Fruit fly (Drosophila melanogaster) whole organism, pupa: ENCODE measurements around the gene CG14362.

Experiments
- CG10348 ChIP-seq: fragments of 200-800 bp; sonication (Bioruptor generic); IDR thresholded peaks from 2 replicates; pipeline ENCODE4 v1.3.6; 2022; ENCODE audit warnings: missing biosample characterization, missing genetic modification characterization
- CG12605 ChIP-seq: fragments of 200-800 bp; sonication (Bioruptor generic); IDR thresholded peaks from 2 replicates; pipeline ENCODE4 v1.3.6; 2022; ENCODE audit warnings: missing biosample characterization, missing genetic modification characterization
- CG13204 ChIP-seq: fragments of 200-800 bp; sonication (Bioruptor generic); optimal IDR thresholded peaks from 2 replicates; lab custom pipeline; 2018; ENCODE audit warnings: missing biosample characterization, mild to moderate bottlenecking, missing genetic modification characterization, moderate library complexity
- CG14655 ChIP-seq: fragments of 200-800 bp; sonication (Bioruptor generic); optimal IDR thresholded peaks from 3 replicates; lab custom pipeline; 2017; ENCODE audit warnings: mild to moderate bottlenecking, missing biosample characterization, missing genetic modification reagents, missing genetic modification characterization
- CG15710 ChIP-seq: fragments of 200-800 bp; sonication (Bioruptor generic); optimal IDR thresholded peaks from 2 replicates; lab custom pipeline; 2018; ENCODE audit warnings: missing biosample characterization, mild to moderate bottlenecking, missing genetic modification characterization, moderate library complexity
- CG17806 ChIP-seq: fragments of 200-800 bp; sonication (Bioruptor generic); optimal IDR thresholded peaks from 2 replicates; lab custom pipeline; 2018; ENCODE audit warnings: missing biosample characterization, mild to moderate bottlenecking, missing genetic modification characterization, moderate library complexity
- CG32121 ChIP-seq: fragments of 200-800 bp; sonication (Bioruptor generic); IDR thresholded peaks from 2 replicates; pipeline ENCODE4 v1.3.6; 2022; ENCODE audit warnings: missing biosample characterization, missing genetic modification characterization
- CG34367 ChIP-seq: fragments of 200-800 bp; sonication (Bioruptor generic); optimal IDR thresholded peaks from 2 replicates; lab custom pipeline; 2018; ENCODE audit warnings: missing biosample characterization, mild to moderate bottlenecking, missing genetic modification characterization
- CG4496 ChIP-seq: fragments of 200-800 bp; sonication (Bioruptor generic); IDR thresholded peaks from 3 replicates; pipeline ENCODE4 v1.3.6; 2022; ENCODE audit warnings: missing biosample characterization, missing genetic modification characterization
- CG8159 ChIP-seq: fragments of 200-800 bp; sonication (Bioruptor generic); optimal IDR thresholded peaks from 3 replicates; lab custom pipeline; 2018; ENCODE audit warnings: missing biosample characterization, mild to moderate bottlenecking, missing genetic modification characterization, moderate library complexity
- CG8301 ChIP-seq: fragments of 200-800 bp; sonication (Bioruptor generic); optimal IDR thresholded peaks from 2 replicates; lab custom pipeline; 2018; ENCODE audit warnings: missing biosample characterization, mild to moderate bottlenecking, missing genetic modification characterization
- CG9948 ChIP-seq: fragments of 200-800 bp; sonication (Bioruptor generic); optimal IDR thresholded peaks from 2 replicates; lab custom pipeline; 2018; ENCODE audit warnings: missing biosample characterization, mild to moderate bottlenecking, missing genetic modification characterization, moderate library complexity
- D1 ChIP-seq: fragments of 200-800 bp; sonication (Bioruptor generic); optimal IDR thresholded peaks from 2 replicates; lab custom pipeline; 2018; ENCODE audit warnings: missing biosample characterization, mild to moderate bottlenecking, missing genetic modification characterization, moderate library complexity
- EcR ChIP-seq: fragments of 200-800 bp; sonication (Bioruptor generic); optimal IDR thresholded peaks from 3 replicates; lab custom pipeline; 2019; ENCODE audit warnings: missing biosample characterization, missing genetic modification characterization, mild to moderate bottlenecking, moderate library complexity, missing genetic modification reagents
- Ets98B ChIP-seq: fragments of 200-800 bp; sonication (Bioruptor generic); IDR thresholded peaks from 2 replicates; pipeline ENCODE4 v1.3.6; 2022; ENCODE audit warnings: missing biosample characterization, missing genetic modification characterization
- Pif1A ChIP-seq: fragments of 200-800 bp; sonication (Bioruptor generic); optimal IDR thresholded peaks from 3 replicates; lab custom pipeline; 2016; ENCODE audit warnings: missing biosample characterization, missing genetic modification characterization
- Pif1B ChIP-seq: fragments of 200-800 bp; sonication (Bioruptor generic); optimal IDR thresholded peaks from 3 replicates; lab custom pipeline; 2016; ENCODE audit warnings: missing biosample characterization, missing genetic modification characterization
- Snoo ChIP-seq: fragments of 200-800 bp; sonication (Bioruptor generic); optimal IDR thresholded peaks from 3 replicates; lab custom pipeline; 2017; ENCODE audit warnings: missing biosample characterization, mild to moderate bottlenecking, missing genetic modification characterization, inconsistent platforms
- fd96Ca ChIP-seq: fragments of 200-800 bp; sonication (Bioruptor generic); IDR thresholded peaks from 3 replicates; pipeline ENCODE4 v1.3.6; 2022; ENCODE audit warnings: missing biosample characterization, missing genetic modification characterization
- gl ChIP-seq: fragments of 200-800 bp; sonication (Bioruptor generic); optimal IDR thresholded peaks from 2 replicates; lab custom pipeline; 2018; ENCODE audit warnings: missing biosample characterization, mild to moderate bottlenecking, missing genetic modification characterization
- rn ChIP-seq: fragments of 200-800 bp; sonication (Bioruptor generic); IDR thresholded peaks from 2 replicates; pipeline ENCODE4 v1.3.6; 2022; ENCODE audit warnings: missing biosample characterization, missing genetic modification characterization

CG14362 gene

dm6 chr3R:13855354-13855753 lies at the start of gene CG14362:
Gene CG14362 (minus strand): TSS chr3R:13855454.
- TF ChIP-seq Pif1A (GFP tag; lab: Kevin White, UChicago) (no peak), CG8159 (no peak), Ets98B (GFP tag; lab: Robert Waterston, UW) (no peak), CG34367 (no peak), D1 (tag; lab: Kevin White, UChicago) (no peak), CG32121 (no peak), CG9948 (no peak), Snoo (tag; lab: Kevin White, UChicago) (no peak), CG17806 (tag; lab: Kevin White, UChicago) (no peak), Pif1B (GFP tag; lab: Kevin White, UChicago) (no peak), CG12605 (GFP tag; lab: Robert Waterston, UW) (no peak), gl (tag; lab: Kevin White, UChicago) (no peak), CG4496 (GFP tag; lab: Robert Waterston, UW) (no peak), CG14655 (GFP tag; lab: Kevin White, UChicago) (no peak), rn (GFP tag; lab: Robert Waterston, UW) (no peak), CG15710 (tag; lab: Kevin White, UChicago) (no peak), CG10348 (GFP tag; lab: Robert Waterston, UW) (no peak), CG8301 (tag; lab: Kevin White, UChicago) (no peak)

dm6 chr3R:13901543-13901945 lies 46.3 kb upstream of the CG14362 start, which contains the start of gene ems:
Gene ems (plus strand): TSS chr3R:13901853.
- no peak for TF ChIP-seq Pif1B (GFP tag; lab: Kevin White, UChicago)
- TF ChIP-seq Snoo (tag; lab: Kevin White, UChicago): no peak
- TF ChIP-seq CG4496 (GFP tag; lab: Robert Waterston, UW): peak; percentile 67; the same call in 2 of the 3 replicates
- no peak for TF ChIP-seq Ets98B (GFP tag; lab: Robert Waterston, UW)
- TF ChIP-seq CG8159: no peak
- TF ChIP-seq D1 (tag; lab: Kevin White, UChicago): no peak
- peak; percentile 61 for TF ChIP-seq gl (tag; lab: Kevin White, UChicago)
- no peak for TF ChIP-seq CG8301 (tag; lab: Kevin White, UChicago)
- TF ChIP-seq CG34367: no peak
- peak; percentile 60; the same call in 2 of the 3 replicates for TF ChIP-seq fd96Ca
- no peak for TF ChIP-seq rn (GFP tag; lab: Robert Waterston, UW)

- TF ChIP-seq CG17806 (tag; lab: Kevin White, UChicago) (no peak), Snoo (tag; lab: Kevin White, UChicago) (no peak), CG34367 (no peak), Pif1A (GFP tag; lab: Kevin White, UChicago) (no peak), EcR (no peak), CG14655 (GFP tag; lab: Kevin White, UChicago) (no peak), D1 (tag; lab: Kevin White, UChicago) (no peak), CG4496 (GFP tag; lab: Robert Waterston, UW) (no peak)
- TF ChIP-seq, all 21 proteins: peak for 0
Measured at dm6 chr3R:13899727-13900209, 44.5 kb upstream of the CG14362 start.

dm6 chr3R:13896854-13897253 lies 41.6 kb upstream of the CG14362 start:
- TF ChIP-seq fd96Ca (no peak), CG8159 (no peak), gl (tag; lab: Kevin White, UChicago) (no peak), Ets98B (GFP tag; lab: Robert Waterston, UW) (no peak), CG4496 (GFP tag; lab: Robert Waterston, UW) (no peak)

dm6 chr3R:13895602-13896001 lies 40.3 kb upstream of the CG14362 start:
- TF ChIP-seq Pif1B (GFP tag; lab: Kevin White, UChicago) (no peak), CG15710 (tag; lab: Kevin White, UChicago) (no peak), Snoo (tag; lab: Kevin White, UChicago) (no peak), rn (GFP tag; lab: Robert Waterston, UW) (no peak), fd96Ca (no peak), Pif1A (GFP tag; lab: Kevin White, UChicago) (no peak), CG13204 (no peak)

dm6 chr3R:13894756-13895155 lies 39.5 kb upstream of the CG14362 start:
- no peak for TF ChIP-seq gl (tag; lab: Kevin White, UChicago)
- no peak for TF ChIP-seq CG34367
- TF ChIP-seq CG15710 (tag; lab: Kevin White, UChicago): no peak
- TF ChIP-seq Pif1B (GFP tag; lab: Kevin White, UChicago): no peak
- no peak for TF ChIP-seq CG17806 (tag; lab: Kevin White, UChicago)
- no peak for TF ChIP-seq rn (GFP tag; lab: Robert Waterston, UW)
- no peak for TF ChIP-seq CG12605 (GFP tag; lab: Robert Waterston, UW)
- no peak for TF ChIP-seq CG8159
- TF ChIP-seq CG4496 (GFP tag; lab: Robert Waterston, UW): no peak
- TF ChIP-seq Snoo (tag; lab: Kevin White, UChicago): no peak
- no peak for TF ChIP-seq EcR
- TF ChIP-seq Pif1A (GFP tag; lab: Kevin White, UChicago): no peak
- no peak for TF ChIP-seq CG13204
- TF ChIP-seq CG10348 (GFP tag; lab: Robert Waterston, UW): no peak
- TF ChIP-seq CG14655 (GFP tag; lab: Kevin White, UChicago): no peak

- TF ChIP-seq CG12605 (GFP tag; lab: Robert Waterston, UW): no peak
- no peak for TF ChIP-seq fd96Ca
- no peak for TF ChIP-seq CG14655 (GFP tag; lab: Kevin White, UChicago)
- TF ChIP-seq CG9948: no peak
- no peak for TF ChIP-seq EcR
- no peak for TF ChIP-seq Pif1A (GFP tag; lab: Kevin White, UChicago)
- no peak for TF ChIP-seq CG4496 (GFP tag; lab: Robert Waterston, UW)
- no peak for TF ChIP-seq CG8301 (tag; lab: Kevin White, UChicago)
- TF ChIP-seq rn (GFP tag; lab: Robert Waterston, UW): no peak
- no peak for TF ChIP-seq CG10348 (GFP tag; lab: Robert Waterston, UW)
- no peak for TF ChIP-seq D1 (tag; lab: Kevin White, UChicago)
- no peak for TF ChIP-seq CG8159
- TF ChIP-seq CG32121: no peak
- no peak for TF ChIP-seq gl (tag; lab: Kevin White, UChicago)
- no peak for TF ChIP-seq CG17806 (tag; lab: Kevin White, UChicago)
- no peak for TF ChIP-seq CG15710 (tag; lab: Kevin White, UChicago)
- TF ChIP-seq Pif1B (GFP tag; lab: Kevin White, UChicago): no peak
- no peak for TF ChIP-seq CG13204
Measured at dm6 chr3R:13892870-13893269, 37.6 kb upstream of the CG14362 start.
